Worm (Caenorhabditis elegans): ENCODE data around the gene C30H6.12.

DNA sequence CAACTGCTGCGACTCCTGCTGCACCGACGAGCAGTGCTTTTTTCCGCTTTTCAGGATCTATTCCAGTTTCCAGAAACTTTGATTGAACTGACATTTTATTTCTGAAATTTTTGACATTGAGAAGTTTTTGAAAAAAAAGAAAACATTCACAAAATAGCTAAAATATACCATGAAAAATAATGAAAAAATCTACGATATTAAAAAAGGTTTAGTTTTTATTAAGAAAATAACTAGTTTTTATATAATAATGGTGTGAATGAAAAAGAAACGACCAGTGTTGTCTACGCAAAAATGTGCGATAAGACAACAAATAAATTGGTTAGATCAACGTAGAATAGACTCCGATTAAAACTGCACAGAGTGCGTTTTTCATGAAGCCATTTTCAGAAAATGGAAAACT, 22.4 kb downstream of the C30H6.12 start, which contains the start of gene pmp-4:
- no peak for TF ChIP-seq ama-1 (optimal IDR thresholded peaks at IDR 0.05)
- TF ChIP-seq B0310.2 (tag; optimal IDR thresholded peaks at IDR 0.05): no peak
- no peak for TF ChIP-seq aly-1 (tag; optimal IDR thresholded peaks at IDR 0.05)
- TF ChIP-seq flt-1 (GFP tag; IDR thresholded peaks at IDR 0.05): no peak

Data from whole organism, early embryonic.